Fruit fly (Drosophila melanogaster) whole organism, embryonic: ENCODE results near the gene GCS2beta.

Experiments used
- Bgb ChIP-seq: fragments of 200-800 bp; sonication (Bioruptor generic); IDR thresholded peaks from 2 replicates; pipeline ENCODE4 v1.3.6; 2022; ENCODE audit warnings: missing biosample characterization, missing genetic modification characterization; ENCODE audit not compliant: partially characterized antibody
- CG1024 ChIP-seq: fragments of 200-800 bp; sonication (Bioruptor generic); IDR thresholded peaks from 2 replicates; pipeline ENCODE4 v1.3.6; 2022; ENCODE audit warnings: missing biosample characterization, missing genetic modification characterization
- CG11093 ChIP-seq: fragments of 200-800 bp; sonication (Bioruptor generic); IDR thresholded peaks from 3 replicates; pipeline ENCODE4 v1.3.6; 2022; ENCODE audit warnings: missing biosample characterization, missing genetic modification characterization
- CG12071 ChIP-seq: fragments of 200-800 bp; sonication (Bioruptor generic); optimal IDR thresholded peaks from 3 replicates; lab custom pipeline; 2018; ENCODE audit warnings: missing biosample characterization, mild to moderate bottlenecking, missing genetic modification characterization
- CG12391 ChIP-seq: fragments of 200-800 bp; sonication (Bioruptor generic); optimal IDR thresholded peaks from 3 replicates; lab custom pipeline; 2018; ENCODE audit warnings: missing biosample characterization, mild to moderate bottlenecking, missing genetic modification characterization, moderate library complexity
- CG13287 ChIP-seq: fragments of 200-800 bp; sonication (Bioruptor generic); IDR thresholded peaks from 2 replicates; pipeline ENCODE4 v1.3.6; 2022; ENCODE audit warnings: missing biosample characterization, missing genetic modification characterization; ENCODE audit not compliant: partially characterized antibody
- CG17186 ChIP-seq: fragments of 200-800 bp; sonication (Bioruptor generic); optimal IDR thresholded peaks from 3 replicates; lab custom pipeline; 2017; ENCODE audit warnings: missing biosample characterization, missing genetic modification reagents, missing genetic modification characterization
- CG17912 ChIP-seq: fragments of 200-800 bp; sonication (Bioruptor generic); optimal IDR thresholded peaks from 2 replicates; lab custom pipeline; 2018; ENCODE audit warnings: missing biosample characterization, mild to moderate bottlenecking, missing genetic modification characterization
- CG18011 ChIP-seq: fragments of 200-800 bp; sonication (Bioruptor generic); optimal IDR thresholded peaks from 2 replicates; lab custom pipeline; 2017; ENCODE audit warnings: missing biosample characterization, missing genetic modification characterization, mild to moderate bottlenecking, moderate library complexity, missing genotype
- CG2199 ChIP-seq: fragments of 200-800 bp; sonication (Bioruptor generic); IDR thresholded peaks from 3 replicates; pipeline ENCODE4 v1.3.6; 2022; ENCODE audit warnings: missing biosample characterization, missing genetic modification characterization
- CG30020 ChIP-seq: fragments of 200-800 bp; optimal IDR thresholded peaks from 2 replicates; lab custom pipeline; 2019; ENCODE audit warnings: missing biosample characterization, mild to moderate bottlenecking, missing genetic modification characterization, moderate library complexity
- CG32532 ChIP-seq: fragments of 200-800 bp; sonication (Bioruptor generic); IDR thresholded peaks from 2 replicates; pipeline ENCODE4 v1.3.6; 2022; ENCODE audit warnings: missing biosample characterization, missing genetic modification characterization
- CG33557 ChIP-seq: fragments of 200-800 bp; sonication (Bioruptor generic); optimal IDR thresholded peaks from 2 replicates; lab custom pipeline; 2019; ENCODE audit warnings: missing biosample characterization, mild to moderate bottlenecking, missing genetic modification characterization, moderate library complexity
- CG42726 ChIP-seq: fragments of 200-800 bp; sonication (Bioruptor generic); IDR thresholded peaks from 2 replicates; pipeline ENCODE4 v1.3.6; 2022; ENCODE audit warnings: missing biosample characterization, missing genetic modification characterization; ENCODE audit not compliant: partially characterized antibody
- CG5180 ChIP-seq: fragments of 200-800 bp; sonication (Bioruptor generic); optimal IDR thresholded peaks from 3 replicates; lab custom pipeline; 2017; ENCODE audit warnings: missing biosample characterization, missing genetic modification characterization, mild to moderate bottlenecking, moderate library complexity, missing genetic modification reagents
- CG7963 ChIP-seq: fragments of 200-800 bp; sonication (Bioruptor generic); IDR thresholded peaks from 3 replicates; pipeline ENCODE4 v1.3.6; 2022; ENCODE audit warnings: missing biosample characterization, missing genetic modification characterization; ENCODE audit not compliant: partially characterized antibody
- CG9817 ChIP-seq: fragments of 200-800 bp; sonication (Bioruptor generic); optimal IDR thresholded peaks from 2 replicates; lab custom pipeline; 2018; ENCODE audit warnings: missing biosample characterization, mild to moderate bottlenecking, missing genetic modification characterization, moderate library complexity
- Dad ChIP-seq: fragments of 200-800 bp; sonication (Bioruptor generic); optimal IDR thresholded peaks from 3 replicates; lab custom pipeline; 2016; ENCODE audit warnings: missing biosample characterization, missing genetic modification characterization
- Dref ChIP-seq: fragments of 200-800 bp; sonication (Bioruptor generic); IDR thresholded peaks from 2 replicates; pipeline ENCODE4 v1.3.6; 2022; ENCODE audit warnings: missing biosample characterization, missing genetic modification characterization
- E2f2 ChIP-seq: fragments of 200-800 bp; sonication (Bioruptor generic); IDR thresholded peaks from 2 replicates; pipeline ENCODE4 v1.3.6; 2022; ENCODE audit warnings: missing biosample characterization, missing genetic modification characterization
- HHEX ChIP-seq: fragments of 200-800 bp; sonication (Bioruptor generic); optimal IDR thresholded peaks from 3 replicates; lab custom pipeline; 2017; ENCODE audit warnings: missing biosample characterization, mild to moderate bottlenecking, missing genetic modification characterization, missing genetic modification reagents
- MESR4 ChIP-seq: fragments of 200-800 bp; sonication (Bioruptor generic); optimal IDR thresholded peaks from 2 replicates; lab custom pipeline; 2018; ENCODE audit warnings: missing biosample characterization, mild to moderate bottlenecking, missing genetic modification characterization, moderate library complexity
- Max ChIP-seq: fragments of 200-800 bp; sonication (Bioruptor generic); optimal IDR thresholded peaks from 2 replicates; lab custom pipeline; 2016; ENCODE audit warnings: missing biosample characterization, mild to moderate bottlenecking, missing genetic modification characterization
- PHDP ChIP-seq: fragments of 200-800 bp; sonication (Bioruptor generic); optimal IDR thresholded peaks from 3 replicates; lab custom pipeline; 2018; ENCODE audit warnings: missing biosample characterization, mild to moderate bottlenecking, missing genetic modification characterization, moderate library complexity
- Sox102F ChIP-seq: fragments of 200-800 bp; sonication (Bioruptor generic); optimal IDR thresholded peaks from 2 replicates; lab custom pipeline; 2018; ENCODE audit warnings: missing biosample characterization, mild to moderate bottlenecking, missing genetic modification characterization, moderate library complexity
- TFAM ChIP-seq: fragments of 200-800 bp; sonication (Bioruptor generic); optimal IDR thresholded peaks from 2 replicates; lab custom pipeline; 2017; ENCODE audit warnings: missing biosample characterization, missing genetic modification characterization, inconsistent platforms
- ase ChIP-seq: fragments of 200-800 bp; sonication (Bioruptor generic); IDR thresholded peaks from 3 replicates; pipeline ENCODE4 v1.3.6; 2022; ENCODE audit warnings: missing biosample characterization, missing genetic modification characterization
- cas ChIP-seq: fragments of 200-800 bp; sonication (Bioruptor generic); IDR thresholded peaks from 2 replicates; pipeline ENCODE4 v1.3.6; 2022; ENCODE audit warnings: missing biosample characterization, missing genetic modification characterization
- chm ChIP-seq: fragments of 200-800 bp; sonication (Bioruptor generic); IDR thresholded peaks from 2 replicates; pipeline ENCODE4 v1.3.6; 2022; ENCODE audit warnings: missing biosample characterization, missing genetic modification characterization
- dan ChIP-seq: fragments of 200-800 bp; sonication (Bioruptor generic); IDR thresholded peaks from 2 replicates; pipeline ENCODE4 v1.3.6; 2022; ENCODE audit warnings: missing biosample characterization, missing genetic modification characterization
- dm ChIP-seq: fragments of 200-800 bp; sonication (Bioruptor generic); optimal IDR thresholded peaks from 3 replicates; lab custom pipeline; 2016; ENCODE audit warnings: missing biosample characterization, missing genetic modification characterization
- eyg ChIP-seq: fragments of 200-800 bp; sonication (Bioruptor generic); optimal IDR thresholded peaks from 3 replicates; lab custom pipeline; 2016; ENCODE audit warnings: missing biosample characterization, missing genetic modification characterization
- fru ChIP-seq: fragments of >200 bp; optimal IDR thresholded peaks from 2 replicates; lab custom pipeline; 2017
- grau ChIP-seq: fragments of 200-800 bp; optimal IDR thresholded peaks from 3 replicates; lab custom pipeline; 2019; ENCODE audit warnings: missing biosample characterization, mild to moderate bottlenecking, missing genetic modification characterization, moderate library complexity
- hbn ChIP-seq: fragments of 200-800 bp; sonication (Bioruptor generic); IDR thresholded peaks from 2 replicates; pipeline ENCODE4 v1.3.6; 2022; ENCODE audit warnings: missing biosample characterization, missing genetic modification characterization; ENCODE audit not compliant: partially characterized antibody
- lilli ChIP-seq: fragments of 200-800 bp; sonication (Bioruptor generic); optimal IDR thresholded peaks from 3 replicates; lab custom pipeline; 2016; ENCODE audit warnings: missing biosample characterization, missing genetic modification characterization
- luna ChIP-seq: fragments of 200-800 bp; sonication (Bioruptor generic); optimal IDR thresholded peaks from 2 replicates; lab custom pipeline; 2016; ENCODE audit warnings: missing biosample characterization, missing genetic modification characterization
- nom ChIP-seq: fragments of 200-800 bp; sonication (Bioruptor generic); optimal IDR thresholded peaks from 2 replicates; lab custom pipeline; 2017; ENCODE audit warnings: missing biosample characterization, missing genetic modification characterization, mild to moderate bottlenecking, moderate library complexity, missing genetic modification reagents
- sc ChIP-seq, 3 experiments: fragments of >200 bp in 2 of 3; fragments of 200-800 bp in 1 of 3; sonication (Bioruptor generic) in 1 of 3; optimal IDR thresholded peaks; 2 replicates in 2 of 3; 3 replicates in 1 of 3; lab custom pipeline; 2017; ENCODE audit warnings: mild to moderate bottlenecking in 1 of 3, missing biosample characterization in 1 of 3, missing genetic modification characterization in 1 of 3, missing genetic modification reagents in 1 of 3
- sens ChIP-seq: fragments of 200-800 bp; sonication (Bioruptor generic); peaks from one replicate; lab custom pipeline; 2016; ENCODE audit warnings: missing biosample characterization, missing genetic modification characterization
- ssp ChIP-seq: fragments of 200-800 bp; sonication (Bioruptor generic); IDR thresholded peaks from 2 replicates; pipeline ENCODE4 v1.3.6; 2022; ENCODE audit warnings: missing biosample characterization, missing genetic modification characterization
- stwl ChIP-seq: fragments of 200-800 bp; sonication (Bioruptor generic); optimal IDR thresholded peaks from 3 replicates; lab custom pipeline; 2018; ENCODE audit warnings: missing biosample characterization, mild to moderate bottlenecking, missing genetic modification characterization, moderate library complexity
- tna ChIP-seq: fragments of 200-800 bp; sonication (Bioruptor generic); IDR thresholded peaks from 2 replicates; pipeline ENCODE4 v1.3.6; 2022; ENCODE audit warnings: missing biosample characterization, missing genetic modification characterization; ENCODE audit not compliant: partially characterized antibody
- unc-4 ChIP-seq: fragments of 200-800 bp; sonication (Bioruptor generic); IDR thresholded peaks from 2 replicates; pipeline ENCODE4 v1.3.6; 2022; ENCODE audit warnings: missing biosample characterization, missing genetic modification characterization; ENCODE audit not compliant: partially characterized antibody
- unpg ChIP-seq: fragments of 200-800 bp; sonication (Bioruptor generic); optimal IDR thresholded peaks from 3 replicates; lab custom pipeline; 2018; ENCODE audit warnings: missing biosample characterization, mild to moderate bottlenecking, missing genetic modification characterization, moderate library complexity
- usp ChIP-seq: fragments of >200 bp; optimal IDR thresholded peaks from 2 replicates; lab custom pipeline; 2017; ENCODE audit warnings: missing biosample characterization, missing genetic modification characterization
- vfl ChIP-seq: fragments of 200-800 bp; sonication (Bioruptor generic); optimal IDR thresholded peaks from 2 replicates; lab custom pipeline; 2016; ENCODE audit warnings: missing biosample characterization, missing genetic modification characterization
- zen2 ChIP-seq: fragments of 200-800 bp; sonication (Bioruptor generic); IDR thresholded peaks from 3 replicates; pipeline ENCODE4 v1.3.6; 2022; ENCODE audit warnings: missing biosample characterization, missing genetic modification characterization; ENCODE audit not compliant: partially characterized antibody

Gene GCS2beta

dm6 chr2L:17480943-17481580 lies 3.0 kb downstream of the GCS2beta start, which contains the start of the genes fws and Lamtor3 (continued):
- TF ChIP-seq PHDP (tag; lab: Kevin White, UChicago) (peak; percentile 99), Dad (GFP tag; lab: Kevin White, UChicago) (peak; percentile 85), CG18011 (GFP tag; lab: Kevin White, UChicago) (peak; percentile 93), HHEX (peak; percentile 98), eyg (GFP tag; lab: Kevin White, UChicago) (peak; percentile 61), luna (GFP tag; lab: Kevin White, UChicago) (peak; percentile 11), CG1024 (GFP tag; lab: Robert Waterston, UW) (peak; percentile 95), zen2 (GFP tag; lab: Robert Waterston, UW) (no peak; the same call in 2 of the 3 replicates), CG32532 (GFP tag; lab: Robert Waterston, UW) (peak; percentile 99), vfl (GFP tag; lab: Kevin White, UChicago) (peak; percentile 95), fru (no peak), sc (optimal IDR thresholded peaks at IDR 0.05; lab: Kevin White, UChicago) (no peak), sc (GFP tag; optimal IDR thresholded peaks at IDR 0.05; lab: Kevin White, UChicago) (peak; percentile 98), CG17912 (GFP tag; lab: Kevin White, UChicago) (peak; percentile 19), Sox102F (GFP tag; lab: Kevin White, UChicago) (peak; percentile 99), CG12071 (GFP tag; lab: Kevin White, UChicago) (peak; percentile 95), chm (GFP tag; lab: Robert Waterston, UW) (peak; percentile 99), CG33557 (GFP tag; lab: Kevin White, UChicago) (peak; percentile 85), dan (peak; percentile 97)
- TF ChIP-seq, all 482 proteins: peak for 442

dm6 chr2L:17477710-17478109 lies 6.4 kb downstream of the GCS2beta start, which contains the start of gene cass:
TSS of gene cass (minus strand) at chr2L:17477888.
- peak; percentile 23 for TF ChIP-seq unpg (GFP tag; lab: Kevin White, UChicago)
- TF ChIP-seq CG30020 (tag; lab: Kevin White, UChicago) = peak; percentile 59
- no peak for TF ChIP-seq cas (GFP tag; lab: Robert Waterston, UW)
- peak; percentile 4 for TF ChIP-seq Max
- TF ChIP-seq ssp (GFP tag; lab: Robert Waterston, UW) = no peak
- TF ChIP-seq sens (GFP tag; lab: Kevin White, UChicago) = peak; percentile 76
- TF ChIP-seq TFAM = no peak
- no peak for TF ChIP-seq CG11093 (GFP tag; lab: Robert Waterston, UW)
- peak; percentile 92 for TF ChIP-seq CG7963 (GFP tag; lab: Robert Waterston, UW)
- peak; percentile 71 for TF ChIP-seq E2f2 (GFP tag; lab: Robert Waterston, UW)
- no peak for TF ChIP-seq CG9817 (tag; lab: Kevin White, UChicago)
- peak; percentile 92 for TF ChIP-seq stwl (tag; lab: Kevin White, UChicago)
- TF ChIP-seq dm = peak; percentile 46
- peak; percentile 31 for TF ChIP-seq grau
- peak; percentile 86 for TF ChIP-seq Dref (GFP tag; lab: Robert Waterston, UW)
- peak; percentile 84 for TF ChIP-seq zen2 (GFP tag; lab: Robert Waterston, UW)
- TF ChIP-seq ase (GFP tag; lab: Robert Waterston, UW) = no peak
- TF ChIP-seq MESR4 (GFP tag; lab: Kevin White, UChicago) = peak; percentile 93
- no peak for TF ChIP-seq lilli (GFP tag; lab: Kevin White, UChicago)
- TF ChIP-seq tna (GFP tag; lab: Robert Waterston, UW) = peak; percentile 81
- peak; percentile 93 for TF ChIP-seq CG13287
- peak; percentile 94 for TF ChIP-seq Bgb (GFP tag; lab: Robert Waterston, UW)
- no peak for TF ChIP-seq nom
- no peak for TF ChIP-seq usp (GFP tag; lab: Kevin White, UChicago)
- TF ChIP-seq CG12391 (tag; lab: Kevin White, UChicago) = peak; percentile 4
- peak; percentile 93 for TF ChIP-seq unc-4
- TF ChIP-seq hbn = peak; percentile 84
- no peak for TF ChIP-seq CG5180 (GFP tag; lab: Kevin White, UChicago)
- peak; percentile 94 for TF ChIP-seq CG42726 (GFP tag; lab: Robert Waterston, UW)
- TF ChIP-seq CG2199 (GFP tag; lab: Robert Waterston, UW) = peak; percentile 29; the same call in 1 of the 3 replicates
- peak; percentile 17 for TF ChIP-seq CG17186 (GFP tag; lab: Kevin White, UChicago)
